Worm (Caenorhabditis elegans) whole organism, L3 larva: ENCODE measurements around the gene srbc-57.
A peak's percentile ranks its signal among the peaks of the same experiment; 100 is the strongest.

ENCODE experiments used
- aly-2 ChIP-seq: fragments of 150-350 bp; optimal IDR thresholded peaks from 2 replicates; lab custom pipeline; 2014; ENCODE audit warnings: missing biosample characterization, missing genetic modification characterization
- ceh-82 ChIP-seq: fragments of 150-350 bp; optimal IDR thresholded peaks from 2 replicates; lab custom pipeline; 2014; ENCODE audit warnings: missing biosample characterization, missing genetic modification characterization
- ceh-9 ChIP-seq: sonication (generic microtip); optimal IDR thresholded peaks from 2 replicates; lab custom pipeline; 2018; ENCODE audit warnings: missing biosample characterization, missing genetic modification characterization
- egl-27 ChIP-seq: sonication (generic microtip); optimal IDR thresholded peaks from 4 replicates; lab custom pipeline; 2017; ENCODE audit warnings: missing biosample characterization, missing genetic modification reagents, missing genetic modification characterization
- elt-1 ChIP-seq: fragments of 150-350 bp; optimal IDR thresholded peaks from 2 replicates; lab custom pipeline; 2014; ENCODE audit warnings: missing biosample characterization, missing genetic modification characterization
- fkh-10 ChIP-seq: sonication (generic microtip); optimal IDR thresholded peaks from 2 replicates; lab custom pipeline; 2017; ENCODE audit warnings: missing biosample characterization, missing genetic modification reagents, missing genetic modification characterization
- lin-15B ChIP-seq: fragments of 150-350 bp; optimal IDR thresholded peaks from 2 replicates; lab custom pipeline; 2014; ENCODE audit warnings: missing biosample characterization, missing genetic modification characterization
- nhr-11 ChIP-seq: fragments of 150-350 bp; optimal IDR thresholded peaks from 2 replicates; lab custom pipeline; 2014; ENCODE audit warnings: missing biosample characterization, missing genetic modification characterization
- nhr-237 ChIP-seq: fragments of 150-350 bp; optimal IDR thresholded peaks from 2 replicates; lab custom pipeline; 2014; ENCODE audit warnings: missing biosample characterization, missing genetic modification characterization
- nhr-25 ChIP-seq: sonication (generic microtip); optimal IDR thresholded peaks from 2 replicates; lab custom pipeline; 2017; ENCODE audit warnings: missing biosample characterization, missing genetic modification characterization
- pha-4 ChIP-seq: fragments of 150-350 bp; optimal IDR thresholded peaks from 2 replicates; lab custom pipeline; 2014; ENCODE audit warnings: missing biosample characterization, missing genetic modification reagents, missing genetic modification characterization
- pqm-1 ChIP-seq: fragments of 150-350 bp; optimal IDR thresholded peaks from 2 replicates; lab custom pipeline; 2017; ENCODE audit warnings: missing biosample characterization, missing genetic modification characterization, inconsistent platforms
- skn-1 ChIP-seq: fragments of 150-350 bp; optimal IDR thresholded peaks from 2 replicates; lab custom pipeline; 2014; ENCODE audit warnings: missing biosample characterization, missing genetic modification characterization

- TF ChIP-seq fkh-10 (no peak), ceh-9 (tag; lab: Kevin White, UChicago) (no peak), pqm-1 (tag; lab: Kevin White, UChicago) (peak; percentile 6), nhr-237 (tag; lab: Kevin White, UChicago) (no peak), nhr-25 (no peak), aly-2 (no peak), ceh-82 (no peak), egl-27 (tag; lab: Kevin White, UChicago) (no peak), nhr-11 (tag; lab: Kevin White, UChicago) (no peak), lin-15B (no peak), pha-4 (tag; lab: Kevin White, UChicago) (no peak), skn-1 (no peak), elt-1 (tag; lab: Kevin White, UChicago) (no peak)
Measured at ce11 chrV:489320-489719, 21.0 kb upstream of the srbc-57 start, which contains the start of gene nhr-106.
